Worm (Caenorhabditis elegans) whole organism, L4/young adult: ENCODE results near the gene nspc-7.

ENCODE experiments used
- W03F9.2 ChIP-seq: fragments of 150-350 bp; optimal IDR thresholded peaks from 2 replicates; lab custom pipeline; 2014; ENCODE audit warnings: missing biosample characterization, missing genetic modification characterization
- dao-5 ChIP-seq: sonication (generic microtip); optimal IDR thresholded peaks from 2 replicates; lab custom pipeline; 2016; ENCODE audit warnings: missing genotype, missing genetic modification characterization, moderate library complexity, missing compliant biosample characterization
- him-1 ChIP-seq: sonication (generic microtip); optimal IDR thresholded peaks from 2 replicates; lab custom pipeline; 2016; ENCODE audit warnings: missing genotype, missing genetic modification reagents, missing genetic modification characterization, missing compliant biosample characterization

DNA sequence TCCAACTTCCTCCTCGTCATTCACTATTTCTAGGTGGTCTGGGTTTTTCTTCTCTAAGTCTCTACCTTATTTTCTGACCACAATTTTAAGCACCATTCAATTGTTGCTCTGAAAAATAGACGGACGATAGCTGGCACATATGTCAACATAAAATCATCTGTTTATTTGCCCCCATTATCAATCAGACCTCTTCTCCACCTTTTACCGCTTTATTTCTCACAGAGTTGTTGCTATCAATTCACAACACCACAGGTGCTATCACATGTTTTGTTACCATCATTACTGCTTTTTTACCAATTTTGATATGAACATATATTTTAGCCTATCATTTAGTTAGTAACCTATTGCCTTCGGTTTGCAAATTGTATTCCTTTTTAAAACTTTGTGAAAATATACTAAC, 48.9 kb upstream of the nspc-7 start:
- TF ChIP-seq W03F9.2 (tag; lab: Kevin White, UChicago), result no peak
- no peak for TF ChIP-seq dao-5 (tag; lab: Kevin White, UChicago)
- no peak for TF ChIP-seq him-1 (tag; lab: Kevin White, UChicago)
